Fruit fly (Drosophila melanogaster) S2 (cell line): ENCODE data around the gene COX6B.

Source experiments
- CG8478 ChIP-seq: fragments of >200 bp; optimal IDR thresholded peaks from 2 replicates; lab custom pipeline; 2018
- CTCF ChIP-seq, 2 experiments: fragments of >200 bp; optimal IDR thresholded peaks; 2 replicates each; lab custom pipeline; 2018

COX6B gene

dm6 chrX:19694792-19695558 lies 49.2 kb downstream of the COX6B start, which contains the start of gene CG14229:
Gene CG14229 (minus strand): TSS chrX:19695250.
- TF ChIP-seq CG8478 (lab: Kevin White, UChicago) (no peak), CTCF (optimal IDR thresholded peaks at IDR 0.05; lab: Kevin White, UChicago) (no peak)

dm6 chrX:19692951-19693698 lies 51.0 kb downstream of the COX6B start, which contains the start of gene Mer:
Gene Mer (minus strand): TSS chrX:19693500.
- no peak for TF ChIP-seq CTCF (optimal IDR thresholded peaks at IDR 0.05; lab: Kevin White, UChicago)
- no peak for TF ChIP-seq CG8478 (lab: Kevin White, UChicago)
